Fruit fly (Drosophila melanogaster): ENCODE measurements around the gene CG11970.
A peak's percentile ranks its signal among the peaks of the same experiment; 100 is the strongest.

DNA sequence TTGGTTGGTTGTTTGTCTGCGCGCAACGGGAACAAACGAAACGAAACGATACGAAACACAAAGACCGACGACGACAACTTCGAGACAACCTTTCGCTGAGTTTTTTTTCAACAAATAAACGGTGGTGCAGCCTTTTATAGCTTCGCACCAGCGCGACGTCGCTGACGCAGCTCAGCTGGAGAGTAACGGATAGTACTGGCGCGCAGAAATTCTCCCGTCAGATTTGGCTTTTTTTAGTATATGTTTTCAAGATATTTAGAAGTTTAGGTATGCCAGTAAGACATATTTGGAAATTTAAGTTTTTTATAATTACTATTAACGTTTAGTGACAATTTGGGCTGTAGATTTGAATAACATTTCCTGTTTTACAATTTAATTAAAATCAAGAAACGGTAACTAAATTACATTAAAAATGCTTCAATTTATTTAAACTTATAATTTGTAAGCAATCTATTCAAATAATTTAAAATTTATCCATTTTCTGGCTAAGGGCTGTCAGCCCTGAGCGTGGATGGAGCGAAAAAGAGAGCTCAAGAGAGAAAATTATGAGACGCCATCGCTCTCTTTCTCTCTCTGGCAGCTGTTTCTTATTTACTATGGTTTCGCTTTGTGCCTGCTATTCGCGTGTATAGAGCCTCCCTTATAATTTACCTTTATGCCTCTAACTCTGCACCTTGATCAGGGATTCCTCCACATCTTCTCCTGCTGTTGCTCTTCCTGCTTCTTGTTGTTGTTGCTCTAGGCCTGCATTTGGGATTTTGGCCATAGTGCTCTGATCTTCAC, 49.3 kb downstream of the CG11970 start:
- TF ChIP-seq OdsH (GFP tag; optimal IDR thresholded peaks at IDR 0.05), result peak; percentile 78
- TF ChIP-seq Hr38 (GFP tag; optimal IDR thresholded peaks at IDR 0.05), result no peak
- peak; percentile 79 for TF ChIP-seq CG10669 (GFP tag; optimal IDR thresholded peaks at IDR 0.05)
- TF ChIP-seq fd59A (GFP tag; optimal IDR thresholded peaks at IDR 0.05), result peak; percentile 81
- peak; percentile 70; the same call in 2 of the 3 replicates for TF ChIP-seq CG6163 (GFP tag; IDR thresholded peaks at IDR 0.05)
- TF ChIP-seq vri (GFP tag; optimal IDR thresholded peaks at IDR 0.05), result peak; percentile 63
- peak; percentile 69 for TF ChIP-seq dac (GFP tag; optimal IDR thresholded peaks at IDR 0.05)
